Fruit fly (Drosophila melanogaster) whole organism, wandering third instar larva: ENCODE results near the gene Mst36Fb.
A peak's percentile ranks its signal among the peaks of the same experiment; 100 is the strongest.

ENCODE experiments used
- CG32264 ChIP-seq: fragments of 200-800 bp; sonication (Bioruptor generic); optimal IDR thresholded peaks from 2 replicates; lab custom pipeline; 2016; ENCODE audit warnings: missing biosample characterization, missing genetic modification characterization
- CG9705 ChIP-seq: fragments of 200-800 bp; sonication (Bioruptor generic); optimal IDR thresholded peaks from 2 replicates; lab custom pipeline; 2018; ENCODE audit warnings: missing biosample characterization, mild to moderate bottlenecking, missing genetic modification characterization
- CrebA ChIP-seq: fragments of 200-800 bp; sonication (Bioruptor generic); optimal IDR thresholded peaks from 2 replicates; lab custom pipeline; 2016; ENCODE audit warnings: missing biosample characterization, mild to moderate bottlenecking, missing genetic modification characterization, borderline replicate concordance
- Dfd ChIP-seq: fragments of >200 bp; optimal IDR thresholded peaks from 2 replicates; lab custom pipeline; 2017; ENCODE audit warnings: missing biosample characterization, missing genetic modification characterization
- Dif ChIP-seq: fragments of 200-275, 200-300 bp; sonication (Bioruptor generic); optimal IDR thresholded peaks from 2 replicates; lab custom pipeline; 2018; ENCODE audit warnings: missing biosample characterization, missing genetic modification characterization; ENCODE audit not compliant: partially characterized antibody
- GATAd ChIP-seq: sonication (Bioruptor generic); optimal IDR thresholded peaks from 2 replicates; lab custom pipeline; 2016; ENCODE audit warnings: missing biosample characterization, missing genetic modification characterization
- Hnf4 ChIP-seq: fragments of 200-800 bp; sonication (Bioruptor generic); optimal IDR thresholded peaks from 2 replicates; lab custom pipeline; 2016; ENCODE audit warnings: missing biosample characterization, mild to moderate bottlenecking, missing genetic modification characterization
- Hr78 ChIP-seq: fragments of >200 bp; optimal IDR thresholded peaks from 2 replicates; lab custom pipeline; 2017; ENCODE audit warnings: missing biosample characterization, missing genetic modification characterization
- Hr83 ChIP-seq: fragments of 200-300 bp; sonication (Bioruptor generic); optimal IDR thresholded peaks from 2 replicates; lab custom pipeline; 2016; ENCODE audit warnings: missing biosample characterization, mild to moderate bottlenecking, missing genetic modification characterization, moderate library complexity; ENCODE audit not compliant: poor library complexity, severe bottlenecking
- Jra ChIP-seq: sonication (Bioruptor generic); optimal IDR thresholded peaks from 2 replicates; lab custom pipeline; 2016; ENCODE audit warnings: missing biosample characterization, missing genetic modification characterization
- N ChIP-seq: fragments of >200 bp; optimal IDR thresholded peaks from 2 replicates; lab custom pipeline; 2018; ENCODE audit warnings: missing biosample characterization, missing external identifiers, missing genetic modification characterization
- Rel ChIP-seq, 2 experiments: fragments of 200-800 bp; sonication (Bioruptor generic) in 1 of 2; optimal IDR thresholded peaks; 2 replicates in 1 of 2; 3 replicates in 1 of 2; lab custom pipeline; 2016 to 2019; ENCODE audit warnings: mild to moderate bottlenecking in 2 of 2, missing biosample characterization in 2 of 2, missing genetic modification characterization in 2 of 2, moderate library complexity in 1 of 2
- Vsx2 ChIP-seq: fragments of 200-300, 225-300 bp; sonication (Bioruptor generic); optimal IDR thresholded peaks from 2 replicates; lab custom pipeline; 2018; ENCODE audit warnings: missing biosample characterization, missing genetic modification characterization; ENCODE audit not compliant: partially characterized antibody
- br ChIP-seq: fragments of 200-800 bp; sonication (Bioruptor generic); optimal IDR thresholded peaks from 2 replicates; lab custom pipeline; 2016; ENCODE audit warnings: missing biosample characterization, missing genetic modification characterization
- brk ChIP-seq: fragments of 200-800 bp; sonication (Bioruptor generic); optimal IDR thresholded peaks from 2 replicates; lab custom pipeline; 2016; ENCODE audit warnings: missing biosample characterization, mild to moderate bottlenecking, missing genetic modification characterization
- dl ChIP-seq, 2 experiments: fragments of 175-275, 200-275 bp in 1 of 2; fragments of 200-275 bp in 1 of 2; sonication (Bioruptor generic); optimal IDR thresholded peaks; lab custom pipeline; 2018; ENCODE audit warnings: mild to moderate bottlenecking in 2 of 2, missing biosample characterization in 2 of 2, missing genetic modification characterization in 2 of 2, moderate library complexity in 2 of 2; ENCODE audit not compliant: partially characterized antibody in 2 of 2, insufficient read depth in 1 of 2
- dmrt93B ChIP-seq: fragments of 200-800 bp; sonication (Bioruptor generic); optimal IDR thresholded peaks from 2 replicates; lab custom pipeline; 2018; ENCODE audit warnings: missing biosample characterization, mild to moderate bottlenecking, missing genetic modification characterization
- dsf ChIP-seq: sonication (Bioruptor generic); optimal IDR thresholded peaks from 2 replicates; lab custom pipeline; 2016; ENCODE audit warnings: missing biosample characterization, missing genetic modification characterization, borderline replicate concordance
- ey ChIP-seq: fragments of 200-800 bp; sonication (Bioruptor generic); optimal IDR thresholded peaks from 2 replicates; lab custom pipeline; 2016; ENCODE audit warnings: missing biosample characterization, missing genetic modification characterization
- fru ChIP-seq: fragments of 200-800 bp; sonication (Bioruptor generic); optimal IDR thresholded peaks from 3 replicates; lab custom pipeline; 2016; ENCODE audit warnings: missing biosample characterization, mild to moderate bottlenecking, missing genetic modification characterization
- h ChIP-seq: fragments of 200-800 bp; sonication (Bioruptor generic); optimal IDR thresholded peaks from 3 replicates; lab custom pipeline; 2016; ENCODE audit warnings: missing biosample characterization, mild to moderate bottlenecking, missing genetic modification characterization
- jim ChIP-seq: fragments of 175-275, 200-325 bp; sonication (Bioruptor generic); optimal IDR thresholded peaks from 2 replicates; lab custom pipeline; 2016; ENCODE audit warnings: missing biosample characterization, mild to moderate bottlenecking, missing genetic modification characterization
- lola ChIP-seq: fragments of >200 bp; optimal IDR thresholded peaks from 2 replicates; lab custom pipeline; 2017; ENCODE audit warnings: missing biosample characterization, missing genetic modification characterization
- psq ChIP-seq: fragments of 200-800 bp; sonication (Bioruptor generic); optimal IDR thresholded peaks from 3 replicates; lab custom pipeline; 2017; ENCODE audit warnings: missing biosample characterization, mild to moderate bottlenecking, missing genetic modification characterization, moderate library complexity
- rgr ChIP-seq: fragments of 200-800 bp; sonication (Bioruptor generic); optimal IDR thresholded peaks from 3 replicates; lab custom pipeline; 2016; ENCODE audit warnings: missing biosample characterization, mild to moderate bottlenecking, missing genetic modification characterization
- sage ChIP-seq: fragments of 200-800 bp; sonication (Bioruptor generic); optimal IDR thresholded peaks from 2 replicates; lab custom pipeline; 2016; ENCODE audit warnings: missing biosample characterization, mild to moderate bottlenecking, missing genetic modification characterization
- sv ChIP-seq: fragments of 200-800 bp; sonication (Bioruptor generic); optimal IDR thresholded peaks from 3 replicates; lab custom pipeline; 2016; ENCODE audit warnings: missing biosample characterization, missing genetic modification characterization
- tai ChIP-seq: sonication (Bioruptor generic); optimal IDR thresholded peaks from 2 replicates; lab custom pipeline; 2016; ENCODE audit warnings: missing biosample characterization, missing genetic modification characterization

Gene Mst36Fb

dm6 chr2L:18625470-18625869 lies 49.4 kb downstream of the Mst36Fb start:
- TF ChIP-seq sage (GFP tag; lab: Kevin White, UChicago) (no peak), psq (no peak), CG9705 (no peak), sv (GFP tag; lab: Kevin White, UChicago) (no peak), Dfd (GFP tag; lab: Kevin White, UChicago) (no peak), dsf (GFP tag; lab: Kevin White, UChicago) (no peak), dl (GFP tag; optimal IDR thresholded peaks at IDR 0.05; lab: Kevin White, UChicago; ENCODE audit: insufficient read depth in 1 of 2, partially characterized antibody in 2 of 2) (no peak), CrebA (no peak), ey (GFP tag; lab: Kevin White, UChicago) (no peak), brk (GFP tag; lab: Kevin White, UChicago) (no peak), h (no peak), Dif (GFP tag; lab: Kevin White, UChicago) (no peak), br (GFP tag; lab: Kevin White, UChicago) (no peak), GATAd (GFP tag; lab: Kevin White, UChicago) (no peak), Jra (GFP tag; lab: Kevin White, UChicago) (no peak), Hr78 (GFP tag; lab: Kevin White, UChicago) (no peak), jim (GFP tag; lab: Kevin White, UChicago) (no peak), Rel (GFP tag; optimal IDR thresholded peaks at IDR 0.05; lab: Kevin White, UChicago) (no peak), Rel (tag; optimal IDR thresholded peaks at IDR 0.05; lab: Kevin White, UChicago) (no peak), Hnf4 (GFP tag; lab: Kevin White, UChicago) (no peak)

- TF ChIP-seq Hnf4 (GFP tag; lab: Kevin White, UChicago) (peak; percentile 10), rgr (GFP tag; lab: Kevin White, UChicago) (peak; percentile 39), fru (peak; percentile 15), tai (GFP tag; lab: Kevin White, UChicago) (peak; percentile 34), N (GFP tag; lab: Kevin White, UChicago) (no peak), Hr78 (GFP tag; lab: Kevin White, UChicago) (no peak), h (peak; percentile 38), Hr83 (GFP tag; lab: Kevin White, UChicago) (peak; percentile 78)
Measured at dm6 chr2L:18625009-18625408, 49.9 kb downstream of the Mst36Fb start.

- TF ChIP-seq ey (GFP tag; lab: Kevin White, UChicago): no peak
- TF ChIP-seq Hr83 (GFP tag; lab: Kevin White, UChicago): no peak
- TF ChIP-seq, all 38 proteins: peak for 0
Measured at dm6 chr2L:18624362-18624761, 50.5 kb downstream of the Mst36Fb start.

dm6 chr2L:18623435-18623834 lies 51.5 kb downstream of the Mst36Fb start:
- TF ChIP-seq h: no peak
- no peak for TF ChIP-seq lola
- no peak for TF ChIP-seq rgr (GFP tag; lab: Kevin White, UChicago)
- TF ChIP-seq psq: no peak
- no peak for TF ChIP-seq Vsx2
- no peak for TF ChIP-seq CG9705
- no peak for TF ChIP-seq N (GFP tag; lab: Kevin White, UChicago)
- TF ChIP-seq Hr78 (GFP tag; lab: Kevin White, UChicago): no peak
- TF ChIP-seq GATAd (GFP tag; lab: Kevin White, UChicago): no peak
- no peak for TF ChIP-seq CG32264 (GFP tag; lab: Kevin White, UChicago)
- TF ChIP-seq Jra (GFP tag; lab: Kevin White, UChicago): no peak
- TF ChIP-seq dmrt93B (GFP tag; lab: Kevin White, UChicago): no peak
